In the genomic region with DNA sequence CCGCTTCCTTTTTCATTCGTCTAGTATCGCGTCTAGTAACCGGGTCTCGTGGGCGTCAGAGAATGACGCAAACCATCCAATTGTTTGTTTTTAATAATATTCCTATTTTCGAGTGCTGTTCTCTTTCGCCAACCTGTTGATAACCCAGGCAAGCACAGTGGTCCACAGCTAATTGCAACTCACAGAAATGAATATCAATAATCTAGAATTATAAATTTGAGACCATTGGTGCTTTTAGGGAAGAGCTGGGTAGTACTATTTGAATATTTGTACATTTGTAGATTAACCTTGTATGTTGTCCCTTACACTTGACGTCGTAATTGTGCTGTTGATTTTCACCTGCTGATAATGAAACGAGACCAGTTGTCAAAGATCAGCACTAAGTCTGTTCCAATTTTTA, we compare ENCODE assay signal across 2 fruit fly cellular contexts.
TF ChIP-seq lines count a peak whose summit lies in the region.

No protein-coding gene starts in this region.

TF ChIP-seq in whole organism, embryonic, 481 proteins besides CTCF, POLR2A, EP300 and RAD21 (continued from another document and continues in another):
- TF ChIP-seq Fer1 (GFP tag; optimal IDR thresholded peaks at IDR 0.05; lab: Kevin White, UChicago) (no peak), zen2 (GFP tag; IDR thresholded peaks at IDR 0.05; lab: Robert Waterston, UW; ENCODE audit: partially characterized antibody) (no peak), Mad (GFP tag; optimal IDR thresholded peaks at IDR 0.05; lab: Kevin White, UChicago) (no peak), CG10543 (GFP tag; optimal IDR thresholded peaks at IDR 0.05; lab: Kevin White, UChicago) (peak; percentile 58), Ets97D (GFP tag; optimal IDR thresholded peaks at IDR 0.05; lab: Kevin White, UChicago) (no peak), CG1529 (GFP tag; optimal IDR thresholded peaks at IDR 0.05; lab: Kevin White, UChicago) (no peak), CG4424 (GFP tag; optimal IDR thresholded peaks at IDR 0.05; lab: Kevin White, UChicago) (no peak), dimm (GFP tag; IDR thresholded peaks at IDR 0.05; lab: Robert Waterston, UW) (no peak), CG10565 (GFP tag; optimal IDR thresholded peaks at IDR 0.05; lab: Kevin White, UChicago) (no peak), CG1792 (GFP tag; optimal IDR thresholded peaks at IDR 0.05; lab: Kevin White, UChicago) (no peak), CG8290 (GFP tag; optimal IDR thresholded peaks at IDR 0.05; lab: Kevin White, UChicago) (no peak), CG8290 (tag; optimal IDR thresholded peaks at IDR 0.05; lab: Kevin White, UChicago) (peak in 1 of 2 experiments; percentile 25), CG15011 (GFP tag; optimal IDR thresholded peaks at IDR 0.05; lab: Kevin White, UChicago) (no peak), CG12769 (tag; optimal IDR thresholded peaks at IDR 0.05; lab: Kevin White, UChicago) (peak; percentile 26), CG11247 (GFP tag; IDR thresholded peaks at IDR 0.05; lab: Robert Waterston, UW) (no peak), Nf-YB (GFP tag; optimal IDR thresholded peaks at IDR 0.05; lab: Kevin White, UChicago) (no peak), CG1832 (GFP tag; optimal IDR thresholded peaks at IDR 0.05; lab: Kevin White, UChicago) (no peak), Dref (GFP tag; IDR thresholded peaks at IDR 0.05; lab: Robert Waterston, UW) (no peak), luna (GFP tag; optimal IDR thresholded peaks at IDR 0.05; lab: Kevin White, UChicago) (no peak), Max (GFP tag; optimal IDR thresholded peaks at IDR 0.05; lab: Kevin White, UChicago) (no peak), CG15601 (tag; optimal IDR thresholded peaks at IDR 0.05; lab: Kevin White, UChicago) (no peak), Hsf (GFP tag; optimal IDR thresholded peaks at IDR 0.05; lab: Kevin White, UChicago) (no peak), Drgx (GFP tag; IDR thresholded peaks at IDR 0.05; lab: Robert Waterston, UW) (0 out of 2 replicates have a peak, but pooled peaks have one; percentile 12), hbn (GFP tag; IDR thresholded peaks at IDR 0.05; lab: Robert Waterston, UW; ENCODE audit: partially characterized antibody) (no peak), crol (GFP tag; IDR thresholded peaks at IDR 0.05; lab: Robert Waterston, UW) (no peak), CG32772 (GFP tag; IDR thresholded peaks at IDR 0.05; lab: Robert Waterston, UW) (no peak), row (GFP tag; IDR thresholded peaks at IDR 0.05; lab: Robert Waterston, UW) (peak; percentile 49; the same call in 2 of the 3 replicates), tin (GFP tag; optimal IDR thresholded peaks at IDR 0.05; lab: Kevin White, UChicago) (no peak), E2f2 (GFP tag; IDR thresholded peaks at IDR 0.05; lab: Robert Waterston, UW) (no peak), BEAF-32 (GFP tag; optimal IDR thresholded peaks at IDR 0.05; lab: Kevin White, UChicago) (no peak), BtbVII (GFP tag; optimal IDR thresholded peaks at IDR 0.05; lab: Kevin White, UChicago) (no peak), tap (tag; optimal IDR thresholded peaks at IDR 0.05; lab: Kevin White, UChicago) (no peak), Med (GFP tag; lab: Kevin White, UChicago) (peak; percentile 55), Optix (GFP tag; IDR thresholded peaks at IDR 0.05; lab: Robert Waterston, UW) (no peak), HHEX (GFP tag; optimal IDR thresholded peaks at IDR 0.05; lab: Kevin White, UChicago) (peak; percentile 14), Sox102F (GFP tag; optimal IDR thresholded peaks at IDR 0.05; lab: Kevin White, UChicago) (no peak), ato (GFP tag; IDR thresholded peaks at IDR 0.05; lab: Robert Waterston, UW; ENCODE audit: partially characterized antibody) (no peak), cg (GFP tag; optimal IDR thresholded peaks at IDR 0.05; lab: Kevin White, UChicago) (no peak), Meics (GFP tag; optimal IDR thresholded peaks at IDR 0.05; lab: Kevin White, UChicago) (peak; percentile 1), lilli (GFP tag; optimal IDR thresholded peaks at IDR 0.05; lab: Kevin White, UChicago) (peak; percentile 33), CG15269 (tag; optimal IDR thresholded peaks at IDR 0.05; lab: Kevin White, UChicago) (no peak), Six4 (GFP tag; optimal IDR thresholded peaks at IDR 0.05; lab: Kevin White, UChicago) (no peak), CG12219 (GFP tag; optimal IDR thresholded peaks at IDR 0.05; lab: Kevin White, UChicago) (no peak), ems (GFP tag; optimal IDR thresholded peaks at IDR 0.05; lab: Kevin White, UChicago) (no peak), CG6813 (GFP tag; optimal IDR thresholded peaks at IDR 0.05; lab: Kevin White, UChicago) (peak; percentile 0), D19A (tag; optimal IDR thresholded peaks at IDR 0.05; lab: Kevin White, UChicago) (no peak), p53 (GFP tag; optimal IDR thresholded peaks at IDR 0.05; lab: Kevin White, UChicago) (no peak), pb (GFP tag; optimal IDR thresholded peaks at IDR 0.05; lab: Kevin White, UChicago) (no peak), CG10147 (GFP tag; optimal IDR thresholded peaks at IDR 0.05; lab: Kevin White, UChicago) (no peak), z (GFP tag; IDR thresholded peaks at IDR 0.05; lab: Robert Waterston, UW) (no peak), CG10959 (GFP tag; IDR thresholded peaks at IDR 0.05; lab: Robert Waterston, UW) (no peak), Sry-δ (GFP tag; optimal IDR thresholded peaks at IDR 0.05; lab: Kevin White, UChicago) (no peak), Xrp1 (GFP tag; IDR thresholded peaks at IDR 0.05; lab: Robert Waterston, UW) (no peak), Xbp1 (GFP tag; optimal IDR thresholded peaks at IDR 0.05; lab: Kevin White, UChicago) (no peak), insv (GFP tag; optimal IDR thresholded peaks at IDR 0.05; lab: Kevin White, UChicago) (no peak), CG15514 (GFP tag; optimal IDR thresholded peaks at IDR 0.05; lab: Kevin White, UChicago) (no peak), Scr (GFP tag; IDR thresholded peaks at IDR 0.05; lab: Robert Waterston, UW; ENCODE audit: partially characterized antibody) (no peak), CG31388 (GFP tag; optimal IDR thresholded peaks at IDR 0.05; lab: Kevin White, UChicago) (no peak), CG11398 (GFP tag; optimal IDR thresholded peaks at IDR 0.05; lab: Kevin White, UChicago) (no peak), Ets65A (GFP tag; lab: Kevin White, UChicago) (no peak), MTF-1 (GFP tag; optimal IDR thresholded peaks at IDR 0.05; lab: Kevin White, UChicago; ENCODE audit: borderline replicate concordance) (no peak), pho (GFP tag; optimal IDR thresholded peaks at IDR 0.05; lab: Kevin White, UChicago) (no peak), CG15479 (GFP tag; optimal IDR thresholded peaks at IDR 0.05; lab: Kevin White, UChicago) (no peak), HLH54F (GFP tag; optimal IDR thresholded peaks at IDR 0.05; lab: Kevin White, UChicago) (no peak), CG3281 (GFP tag; optimal IDR thresholded peaks at IDR 0.05; lab: Kevin White, UChicago) (no peak), sna (GFP tag; IDR thresholded peaks at IDR 0.05; lab: Robert Waterston, UW; ENCODE audit: partially characterized antibody) (no peak)

TF ChIP-seq in whole organism, prepupa, 60 proteins besides CTCF, POLR2A, EP300 and RAD21 (continued from another document):
- TF ChIP-seq esn (GFP tag; optimal IDR thresholded peaks at IDR 0.05; lab: Kevin White, UChicago) (peak; percentile 13), CG31627 (GFP tag; optimal IDR thresholded peaks at IDR 0.05; lab: Kevin White, UChicago) (no peak), CG6808 (GFP tag; optimal IDR thresholded peaks at IDR 0.05; lab: Kevin White, UChicago) (no peak), pdm3 (GFP tag; optimal IDR thresholded peaks at IDR 0.05; lab: Kevin White, UChicago) (no peak), Sox15 (GFP tag; optimal IDR thresholded peaks at IDR 0.05; lab: Kevin White, UChicago) (no peak), fkh (GFP tag; optimal IDR thresholded peaks at IDR 0.05; lab: Kevin White, UChicago) (no peak), lz (GFP tag; optimal IDR thresholded peaks at IDR 0.05; lab: Kevin White, UChicago) (no peak), CG15336 (GFP tag; IDR thresholded peaks at IDR 0.05; lab: Robert Waterston, UW) (0 out of 2 replicates have a peak, but pooled peaks have one; percentile 14), acj6 (GFP tag; optimal IDR thresholded peaks at IDR 0.05; lab: Kevin White, UChicago) (no peak), Sox14 (GFP tag; optimal IDR thresholded peaks at IDR 0.05; lab: Kevin White, UChicago) (no peak), achi (GFP tag; optimal IDR thresholded peaks at IDR 0.05; lab: Kevin White, UChicago) (no peak), CG6163 (GFP tag; IDR thresholded peaks at IDR 0.05; lab: Robert Waterston, UW) (no peak), CG6854 (GFP tag; optimal IDR thresholded peaks at IDR 0.05; lab: Kevin White, UChicago) (no peak), OdsH (GFP tag; optimal IDR thresholded peaks at IDR 0.05; lab: Kevin White, UChicago) (peak; percentile 6), net (GFP tag; optimal IDR thresholded peaks at IDR 0.05; lab: Kevin White, UChicago) (no peak), CG6792 (GFP tag; optimal IDR thresholded peaks at IDR 0.05; lab: Kevin White, UChicago) (no peak), eg (GFP tag; IDR thresholded peaks at IDR 0.05; lab: Robert Waterston, UW) (no peak), Sox102F (GFP tag; optimal IDR thresholded peaks at IDR 0.05; lab: Kevin White, UChicago) (no peak), spab (GFP tag; optimal IDR thresholded peaks at IDR 0.05; lab: Kevin White, UChicago) (no peak), Eip93F (GFP tag; optimal IDR thresholded peaks at IDR 0.05; lab: Kevin White, UChicago) (no peak), Hr39 (GFP tag; optimal IDR thresholded peaks at IDR 0.05; lab: Kevin White, UChicago) (peak; percentile 22), dsx (GFP tag; optimal IDR thresholded peaks at IDR 0.05; lab: Kevin White, UChicago; ENCODE audit: poor library complexity, severe bottlenecking) (no peak), CG10669 (GFP tag; optimal IDR thresholded peaks at IDR 0.05; lab: Kevin White, UChicago) (no peak), Hr4 (GFP tag; optimal IDR thresholded peaks at IDR 0.05; lab: Kevin White, UChicago) (no peak), CG7368 (GFP tag; optimal IDR thresholded peaks at IDR 0.05; lab: Kevin White, UChicago) (no peak), Ets96B (tag; optimal IDR thresholded peaks at IDR 0.05; lab: Kevin White, UChicago) (no peak), CG9139 (GFP tag; optimal IDR thresholded peaks at IDR 0.05; lab: Kevin White, UChicago) (no peak)
